Worm (Caenorhabditis elegans): ENCODE data around the gene R151.10.
A peak's percentile ranks its signal among the peaks of the same experiment; 100 is the strongest.

The R151.10 gene

DNA sequence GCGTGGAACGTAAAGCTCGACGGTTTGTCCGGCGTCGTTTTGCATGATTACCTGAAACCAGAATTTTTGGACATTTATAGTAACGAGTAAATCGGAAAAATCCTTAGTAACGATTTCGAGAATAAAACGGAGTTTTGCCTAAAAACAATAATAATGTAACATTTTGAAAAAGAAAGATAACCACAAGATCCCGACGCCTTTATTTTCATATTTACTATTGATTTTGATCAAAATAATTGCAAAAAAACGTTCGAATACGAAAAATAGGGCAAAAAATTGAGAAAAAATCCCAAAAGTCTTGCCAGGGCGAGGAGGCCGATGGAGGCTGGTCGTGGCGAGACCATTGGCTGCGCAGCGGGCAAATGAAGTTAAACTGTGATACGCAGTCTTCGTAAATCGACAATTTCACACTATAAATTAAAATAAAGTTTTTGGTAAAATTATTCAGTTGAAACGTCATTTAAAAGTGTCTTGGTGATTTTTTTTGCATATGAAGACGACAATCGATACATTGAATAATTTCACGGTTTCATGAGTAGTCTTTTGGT is 41.1 kb downstream of the R151.10 start, which contains the start of gene rps-21:
Gene rps-21 (minus strand): TSS at position 51 of the 548 bp plus-strand sequence.
- TF ChIP-seq zip-8 (tag; optimal IDR thresholded peaks at IDR 0.05) = no peak
- TF ChIP-seq tbx-8 (GFP tag; optimal IDR thresholded peaks at IDR 0.05) = no peak
- no peak for TF ChIP-seq ztf-11 (tag; optimal IDR thresholded peaks at IDR 0.05)
- TF ChIP-seq lin-13 (tag; optimal IDR thresholded peaks at IDR 0.05) = peak; percentile 16
- no peak for TF ChIP-seq elt-3 (tag; optimal IDR thresholded peaks at IDR 0.05)
- no peak for TF ChIP-seq unc-39 (tag; optimal IDR thresholded peaks at IDR 0.05)
- TF ChIP-seq hlh-1 (tag; optimal IDR thresholded peaks at IDR 0.05) = no peak
- TF ChIP-seq ceh-39 (tag; optimal IDR thresholded peaks at IDR 0.05) = peak; percentile 73
- TF ChIP-seq lin-32 (GFP tag; optimal IDR thresholded peaks at IDR 0.05) = no peak
- peak; percentile 87 for TF ChIP-seq mep-1 (tag; optimal IDR thresholded peaks at IDR 0.05)
- TF ChIP-seq elt-1 (tag; optimal IDR thresholded peaks at IDR 0.05; ENCODE audit: borderline replicate concordance, insufficient read depth) = no peak
- no peak for TF ChIP-seq nhr-2 (tag; optimal IDR thresholded peaks at IDR 0.05)
- peak; percentile 85 for TF ChIP-seq nhr-237 (tag; optimal IDR thresholded peaks at IDR 0.05)
- TF ChIP-seq nhr-76 (tag; optimal IDR thresholded peaks at IDR 0.05) = no peak
- TF ChIP-seq sptf-1 (tag; optimal IDR thresholded peaks at IDR 0.05) = peak; percentile 26
- TF ChIP-seq cnd-1 (tag; optimal IDR thresholded peaks at IDR 0.05) = no peak
- TF ChIP-seq ces-1 (GFP tag; optimal IDR thresholded peaks at IDR 0.05) = peak; percentile 92
- peak; percentile 6 for TF ChIP-seq unc-120 (tag; optimal IDR thresholded peaks at IDR 0.05; ENCODE audit: poor library complexity, severe bottlenecking)
- TF ChIP-seq unc-62 (GFP tag; optimal IDR thresholded peaks at IDR 0.05) = peak; percentile 3
- no peak for TF ChIP-seq M03D4.4 (tag; optimal IDR thresholded peaks at IDR 0.05)
- TF ChIP-seq nhr-28 (tag; optimal IDR thresholded peaks at IDR 0.05) = no peak
- no peak for TF ChIP-seq ceh-83 (GFP tag; optimal IDR thresholded peaks at IDR 0.05)
- TF ChIP-seq lsy-2 (tag; optimal IDR thresholded peaks at IDR 0.05) = peak; percentile 82
- peak; percentile 54 for TF ChIP-seq pha-4 (tag; optimal IDR thresholded peaks at IDR 0.05)
- TF ChIP-seq mls-2 (tag; optimal IDR thresholded peaks at IDR 0.05) = no peak
- no peak for TF ChIP-seq ham-2 (GFP tag; optimal IDR thresholded peaks at IDR 0.05)
- TF ChIP-seq blmp-1 (tag; optimal IDR thresholded peaks at IDR 0.05) = no peak
- no peak for TF ChIP-seq bed-3 (GFP tag; optimal IDR thresholded peaks at IDR 0.05)
- TF ChIP-seq sem-2 (GFP tag; optimal IDR thresholded peaks at IDR 0.05) = no peak
- TF ChIP-seq mab-5 (tag; optimal IDR thresholded peaks at IDR 0.05) = no peak
- no peak for TF ChIP-seq drap-1 (GFP tag; optimal IDR thresholded peaks at IDR 0.05)
- no peak for TF ChIP-seq ceh-43 (GFP tag; optimal IDR thresholded peaks at IDR 0.05)
- no peak for TF ChIP-seq snpc-4 (tag; optimal IDR thresholded peaks at IDR 0.05)
- no peak for TF ChIP-seq nhr-12 (tag; optimal IDR thresholded peaks at IDR 0.05)
- no peak for TF ChIP-seq flh-1 (GFP tag; optimal IDR thresholded peaks at IDR 0.05)

DNA sequence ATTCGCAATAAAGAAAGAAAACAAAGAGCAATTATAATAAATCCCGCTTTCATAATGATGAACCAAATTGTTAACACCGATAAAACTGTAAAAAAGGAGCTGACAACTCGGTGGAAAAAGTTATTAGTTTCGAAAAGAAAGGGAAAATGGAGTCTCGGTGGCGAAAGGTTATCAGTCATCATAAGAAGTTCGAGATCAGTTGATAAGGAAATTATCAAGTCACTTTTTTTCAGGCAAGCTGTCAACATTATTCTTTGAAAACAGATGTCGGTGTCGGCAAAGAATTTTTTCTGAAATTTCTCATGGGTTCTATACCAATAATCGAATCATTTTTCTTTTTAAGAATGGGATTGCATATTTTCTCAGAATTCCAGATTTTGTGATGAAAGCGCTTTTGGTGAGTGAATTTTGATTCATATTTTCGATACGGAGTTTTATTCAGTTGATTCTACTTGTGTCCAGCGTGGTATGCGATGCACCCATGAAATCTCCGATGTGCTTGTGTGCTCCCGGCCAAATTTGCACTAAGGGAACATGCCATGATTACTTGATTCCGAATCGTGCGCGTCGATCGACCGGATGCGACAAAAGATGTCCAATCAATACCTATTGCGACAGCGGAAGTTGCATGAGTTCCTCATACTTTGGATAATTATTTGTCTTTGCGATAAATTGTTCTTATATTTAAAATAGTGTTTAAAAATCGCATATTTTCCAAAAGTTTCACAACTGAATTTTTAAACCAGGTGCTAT is 42.3 kb downstream of the R151.10 start, which contains the start of the genes F37C12.21 and F37C12.10:
Gene F37C12.21 (plus strand): TSS at position 58 of the 753 bp plus-strand sequence.
Gene F37C12.10 (minus strand): TSS at position 85 of the 753 bp plus-strand sequence.
- TF ChIP-seq nhr-28 (tag; optimal IDR thresholded peaks at IDR 0.05) = no peak
- TF ChIP-seq ham-2 (GFP tag; optimal IDR thresholded peaks at IDR 0.05) = no peak
- TF ChIP-seq sem-2 (GFP tag; optimal IDR thresholded peaks at IDR 0.05) = no peak
- no peak for TF ChIP-seq hlh-1 (tag; optimal IDR thresholded peaks at IDR 0.05)
- no peak for TF ChIP-seq lin-13 (tag; optimal IDR thresholded peaks at IDR 0.05)
- no peak for TF ChIP-seq mep-1 (tag; optimal IDR thresholded peaks at IDR 0.05)
- no peak for TF ChIP-seq nhr-237 (tag; optimal IDR thresholded peaks at IDR 0.05)
- TF ChIP-seq nhr-12 (tag; optimal IDR thresholded peaks at IDR 0.05) = no peak
- TF ChIP-seq tbx-8 (GFP tag; optimal IDR thresholded peaks at IDR 0.05) = no peak

DNA sequence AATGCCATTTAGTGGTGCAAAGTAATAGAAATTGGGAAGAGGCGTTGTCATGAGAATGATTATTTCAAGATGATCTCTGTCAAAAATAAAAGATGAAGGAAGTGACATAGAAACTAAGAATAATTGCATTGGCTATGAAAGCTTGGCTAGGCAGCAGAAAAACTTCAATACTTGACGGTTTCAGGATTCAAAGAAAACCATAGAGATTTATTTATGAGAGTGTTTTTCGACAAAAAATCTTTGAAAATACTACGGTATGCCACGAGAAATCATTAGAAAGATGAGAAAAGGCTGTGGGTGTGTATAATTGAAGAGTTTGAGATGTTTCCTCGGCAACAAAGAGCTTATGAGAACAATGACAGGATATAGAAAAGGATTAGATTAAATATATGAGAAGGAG is 45.3 kb downstream of the R151.10 start, which contains the start of gene F37C12.14:
Gene F37C12.14 (minus strand): TSS at position 101 of the 400 bp plus-strand sequence.
- TF ChIP-seq M03D4.4 (tag; optimal IDR thresholded peaks at IDR 0.05) (no peak), zip-8 (tag; optimal IDR thresholded peaks at IDR 0.05) (no peak), nhr-237 (tag; optimal IDR thresholded peaks at IDR 0.05) (no peak), unc-62 (GFP tag; optimal IDR thresholded peaks at IDR 0.05) (no peak), hlh-1 (tag; optimal IDR thresholded peaks at IDR 0.05) (no peak), snpc-4 (tag; optimal IDR thresholded peaks at IDR 0.05) (no peak), ceh-43 (GFP tag; optimal IDR thresholded peaks at IDR 0.05) (no peak), elt-3 (tag; optimal IDR thresholded peaks at IDR 0.05) (no peak), mep-1 (tag; optimal IDR thresholded peaks at IDR 0.05) (no peak), ceh-39 (tag; optimal IDR thresholded peaks at IDR 0.05) (no peak), lsy-2 (tag; optimal IDR thresholded peaks at IDR 0.05) (no peak), elt-1 (tag; optimal IDR thresholded peaks at IDR 0.05; ENCODE audit: borderline replicate concordance, insufficient read depth) (no peak), mls-2 (tag; optimal IDR thresholded peaks at IDR 0.05) (no peak), mab-5 (tag; optimal IDR thresholded peaks at IDR 0.05) (no peak)
